Worm (Caenorhabditis elegans) whole organism, young adult: ENCODE measurements around the gene C03B1.9.
A peak's percentile ranks its signal among the peaks of the same experiment; 100 is the strongest.

Experiments used
- F10E7.11 ChIP-seq: sonication (generic microtip); optimal IDR thresholded peaks from 2 replicates; lab custom pipeline; 2017; ENCODE audit warnings: mild to moderate bottlenecking, missing genetic modification characterization, moderate library complexity, missing compliant biosample characterization
- F22D6.2 ChIP-seq: sonication (generic microtip); optimal IDR thresholded peaks from 2 replicates; lab custom pipeline; 2016; ENCODE audit warnings: mild to moderate bottlenecking, missing genetic modification characterization, missing compliant biosample characterization
- T07F8.4 ChIP-seq: sonication (generic microtip); optimal IDR thresholded peaks from 2 replicates; lab custom pipeline; 2016; ENCODE audit warnings: mild to moderate bottlenecking, missing genetic modification characterization, moderate library complexity, missing compliant biosample characterization
- Y95B8A.8 ChIP-seq: fragments of 200-800 bp; sonication (Bioruptor generic); IDR thresholded peaks from 2 replicates; pipeline ENCODE4 v1.3.6; 2022; ENCODE audit warnings: missing genetic modification reagents, missing genetic modification characterization, missing compliant biosample characterization
- ZK185.1 ChIP-seq: sonication (generic microtip); optimal IDR thresholded peaks from 2 replicates; lab custom pipeline; 2016; ENCODE audit warnings: mild to moderate bottlenecking, missing genetic modification characterization, missing compliant biosample characterization; ENCODE audit not compliant: poor library complexity, severe bottlenecking
- akir-1 ChIP-seq: fragments of 200-800 bp; sonication (Bioruptor generic); optimal IDR thresholded peaks from 2 replicates; lab custom pipeline; 2018; ENCODE audit warnings: mild to moderate bottlenecking, missing genetic modification characterization, moderate library complexity, missing compliant biosample characterization
- aptf-3 ChIP-seq: fragments of 200-800 bp; sonication (Bioruptor generic); IDR thresholded peaks from 2 replicates; pipeline ENCODE4 v1.3.6; 2022; ENCODE audit warnings: missing genetic modification characterization, missing compliant biosample characterization
- atf-7 ChIP-seq: sonication (generic microtip); optimal IDR thresholded peaks from 2 replicates; lab custom pipeline; 2017; ENCODE audit warnings: mild to moderate bottlenecking, missing genetic modification characterization, missing compliant biosample characterization
- attf-5 ChIP-seq: fragments of 200-800 bp; sonication (Bioruptor generic); optimal IDR thresholded peaks from 2 replicates; lab custom pipeline; 2018; ENCODE audit warnings: mild to moderate bottlenecking, missing genetic modification characterization, missing compliant biosample characterization
- attf-6 ChIP-seq: fragments of 200-800 bp; sonication (Bioruptor generic); IDR thresholded peaks from 2 replicates; pipeline ENCODE4 v1.3.6; 2022; ENCODE audit warnings: missing genetic modification reagents, missing genetic modification characterization, missing compliant biosample characterization
- ceh-100 ChIP-seq: fragments of 200-800 bp; sonication (Bioruptor generic); IDR thresholded peaks from 2 replicates; pipeline ENCODE4 v1.3.6; 2022; ENCODE audit warnings: missing genetic modification reagents, missing genetic modification characterization, missing compliant biosample characterization
- ceh-58 ChIP-seq: fragments of 200-800 bp; sonication (Bioruptor generic); IDR thresholded peaks from 2 replicates; pipeline ENCODE4 v1.3.6; 2022; ENCODE audit warnings: missing genetic modification characterization, missing compliant biosample characterization
- ceh-79 ChIP-seq: sonication (generic microtip); optimal IDR thresholded peaks from 2 replicates; lab custom pipeline; 2017; ENCODE audit warnings: mild to moderate bottlenecking, missing genetic modification characterization, missing compliant biosample characterization
- ceh-91 ChIP-seq: fragments of 200-800 bp; sonication (Bioruptor generic); IDR thresholded peaks from 2 replicates; pipeline ENCODE4 v1.3.6; 2022; ENCODE audit warnings: missing genetic modification reagents, missing genetic modification characterization, missing compliant biosample characterization
- dpff-1 ChIP-seq: sonication (generic microtip); optimal IDR thresholded peaks from 2 replicates; lab custom pipeline; 2017; ENCODE audit warnings: mild to moderate bottlenecking, missing genetic modification characterization, missing compliant biosample characterization
- dpl-1 ChIP-seq: fragments of 150-350 bp; optimal IDR thresholded peaks from 2 replicates; lab custom pipeline; 2014; ENCODE audit warnings: missing biosample characterization, missing genetic modification reagents, missing genetic modification characterization
- egl-44 ChIP-seq: fragments of 200-800 bp; sonication (Bioruptor generic); IDR thresholded peaks from 2 replicates; pipeline ENCODE4 v1.3.6; 2022; ENCODE audit warnings: missing genetic modification reagents, missing genetic modification characterization, missing compliant biosample characterization
- hlh-12 ChIP-seq: sonication (generic microtip); optimal IDR thresholded peaks from 2 replicates; lab custom pipeline; 2016; ENCODE audit warnings: missing genetic modification characterization, missing compliant biosample characterization
- hmg-1.2 ChIP-seq: fragments of 200-800 bp; sonication (Bioruptor generic); IDR thresholded peaks from 2 replicates; pipeline ENCODE4 v1.3.6; 2022; ENCODE audit warnings: missing genetic modification reagents, missing genetic modification characterization, missing compliant biosample characterization
- let-526 ChIP-seq: fragments of 200-800 bp; sonication (Bioruptor generic); IDR thresholded peaks from 2 replicates; pipeline ENCODE4 v1.3.6; 2022; ENCODE audit warnings: missing genetic modification reagents, missing genetic modification characterization, missing compliant biosample characterization
- let-607 ChIP-seq, 2 experiments: fragments of 200-800 bp in 1 of 2; sonication (Bioruptor generic) in 1 of 2; sonication (generic microtip) in 1 of 2; optimal IDR thresholded peaks; 2 replicates each; lab custom pipeline; 2016 to 2018; ENCODE audit warnings: mild to moderate bottlenecking in 2 of 2, missing compliant biosample characterization in 2 of 2, missing genetic modification characterization in 2 of 2, moderate library complexity in 2 of 2, missing genotype in 1 of 2
- lin-26 ChIP-seq: fragments of 200-800 bp; sonication (Bioruptor generic); IDR thresholded peaks from 2 replicates; pipeline ENCODE4 v1.3.6; 2022; ENCODE audit warnings: missing genetic modification reagents, missing genetic modification characterization, missing compliant biosample characterization
- lir-1 ChIP-seq: fragments of 200-800 bp; sonication (Bioruptor generic); conservative IDR thresholded peaks from 2 replicates; pipeline ENCODE4 v1.3.6; 2022; ENCODE audit warnings: missing genetic modification reagents, missing genetic modification characterization, missing compliant biosample characterization
- lsy-27 ChIP-seq: sonication (generic microtip); optimal IDR thresholded peaks from 2 replicates; lab custom pipeline; 2017; ENCODE audit warnings: missing genetic modification characterization, mild to moderate bottlenecking, missing compliant biosample characterization, antibody characterized with exemption, missing genotype, borderline replicate concordance; ENCODE audit not compliant: insufficient read depth
- madf-10 ChIP-seq: sonication (generic microtip); optimal IDR thresholded peaks from 2 replicates; lab custom pipeline; 2016; ENCODE audit warnings: mild to moderate bottlenecking, missing genetic modification characterization, missing compliant biosample characterization
- mxl-1 ChIP-seq: sonication (generic microtip); optimal IDR thresholded peaks from 2 replicates; lab custom pipeline; 2016; ENCODE audit warnings: missing genetic modification characterization, missing compliant biosample characterization
- nfya-2 ChIP-seq: fragments of 200-800 bp; sonication (Bioruptor generic); IDR thresholded peaks from 2 replicates; pipeline ENCODE4 v1.3.6; 2022; ENCODE audit warnings: missing genetic modification reagents, missing genetic modification characterization, missing compliant biosample characterization
- nfyb-1 ChIP-seq: fragments of 200-800 bp; sonication (Bioruptor generic); IDR thresholded peaks from 2 replicates; pipeline ENCODE4 v1.3.6; 2022; ENCODE audit warnings: missing genetic modification reagents, missing genetic modification characterization, missing compliant biosample characterization
- nhr-80 ChIP-seq: sonication (generic microtip); optimal IDR thresholded peaks from 2 replicates; lab custom pipeline; 2016; ENCODE audit warnings: missing genetic modification characterization, missing compliant biosample characterization
- pbrm-1 ChIP-seq: fragments of 200-800 bp; sonication (Bioruptor generic); IDR thresholded peaks from 2 replicates; pipeline ENCODE4 v1.3.6; 2022; ENCODE audit warnings: missing genetic modification reagents, missing genetic modification characterization, missing compliant biosample characterization
- sea-2 ChIP-seq: fragments of 200-800 bp; sonication (Bioruptor generic); IDR thresholded peaks from 2 replicates; pipeline ENCODE4 v1.3.6; 2022; ENCODE audit warnings: missing genetic modification characterization, missing compliant biosample characterization
- snpc-1.1 ChIP-seq: sonication (generic microtip); optimal IDR thresholded peaks from 2 replicates; lab custom pipeline; 2017; ENCODE audit warnings: missing genetic modification characterization, mild to moderate bottlenecking, missing compliant biosample characterization, antibody characterized with exemption, moderate library complexity, missing genotype, missing genetic modification reagents; ENCODE audit not compliant: insufficient read depth
- snpc-1.3 ChIP-seq: sonication (generic microtip); optimal IDR thresholded peaks from 2 replicates; lab custom pipeline; 2017; ENCODE audit warnings: missing genetic modification characterization, mild to moderate bottlenecking, missing compliant biosample characterization, antibody characterized with exemption, moderate library complexity, missing genotype, missing genetic modification reagents; ENCODE audit not compliant: insufficient read depth
- snpc-3.4 ChIP-seq: sonication (generic microtip); optimal IDR thresholded peaks from 2 replicates; lab custom pipeline; 2017; ENCODE audit warnings: missing genetic modification characterization, mild to moderate bottlenecking, missing compliant biosample characterization, antibody characterized with exemption, moderate library complexity, missing genotype, missing genetic modification reagents
- snpc-4 ChIP-seq, 5 experiments: fragments of 150-350 bp in 1 of 5; sonication (generic microtip) in 4 of 5; optimal IDR thresholded peaks; 2 replicates each; lab custom pipeline; 2014 to 2018; ENCODE audit warnings: missing genetic modification characterization in 5 of 5, missing biosample characterization in 3 of 5, antibody characterized with exemption in 2 of 5, mild to moderate bottlenecking in 2 of 5, missing compliant biosample characterization in 2 of 5, missing genotype in 2 of 5, moderate library complexity in 2 of 5, missing genetic modification reagents in 1 of 5
- somi-1 ChIP-seq: fragments of 200-800 bp; sonication (Bioruptor generic); optimal IDR thresholded peaks from 2 replicates; lab custom pipeline; 2018; ENCODE audit warnings: mild to moderate bottlenecking, missing genetic modification characterization, missing compliant biosample characterization
- tbp1 ChIP-seq: fragments of 200-800 bp; sonication (Bioruptor generic); optimal IDR thresholded peaks from 2 replicates; lab custom pipeline; 2018; ENCODE audit warnings: mild to moderate bottlenecking, missing genetic modification characterization, missing compliant biosample characterization
- ztf-18 ChIP-seq: sonication (generic microtip); optimal IDR thresholded peaks from 2 replicates; lab custom pipeline; 2016; ENCODE audit warnings: missing genotype, mild to moderate bottlenecking, missing genetic modification characterization, missing compliant biosample characterization
- ztf-3 ChIP-seq: fragments of 200-800 bp; sonication (Bioruptor generic); optimal IDR thresholded peaks from 2 replicates; lab custom pipeline; 2018; ENCODE audit warnings: mild to moderate bottlenecking, missing genetic modification characterization, missing compliant biosample characterization

Gene C03B1.9

ce11 chrX:6371192-6372116 is 24.5 kb upstream of the C03B1.9 start (continued):
- TF ChIP-seq lsy-27 (peak; percentile 13), snpc-1.1 (tag; lab: Kevin White, UChicago) (peak; percentile 5), T07F8.4 (tag; lab: Kevin White, UChicago) (peak; percentile 61), atf-7 (peak; percentile 10), egl-44 (peak; percentile 78; the same call in 1 of the 2 replicates), ztf-3 (peak; percentile 32), snpc-1.3 (tag; lab: Kevin White, UChicago) (peak; percentile 85), nfya-2 (GFP tag; lab: Robert Waterston, UW) (no peak), snpc-3.4 (tag; lab: Kevin White, UChicago) (peak; percentile 39), let-607 (tag; optimal IDR thresholded peaks at IDR 0.05; lab: Kevin White, UChicago) (peak; percentile 39 to 67), ceh-79 (tag; lab: Kevin White, UChicago) (peak; percentile 63), dpff-1 (tag; lab: Kevin White, UChicago) (no peak), akir-1 (GFP tag; lab: Kevin White, UChicago) (peak; percentile 9), attf-5 (GFP tag; lab: Kevin White, UChicago) (peak; percentile 42), lir-1 (GFP tag; lab: Robert Waterston, UW) (peak; percentile 35), ceh-58 (GFP tag; lab: Robert Waterston, UW) (0 out of 2 replicates have a peak, but pooled peaks have one; percentile 84), attf-6 (GFP tag; lab: Robert Waterston, UW) (no peak), tbp1 (GFP tag; lab: Kevin White, UChicago) (peak; percentile 97), nfyb-1 (GFP tag; lab: Robert Waterston, UW) (peak; percentile 88), F10E7.11 (tag; lab: Kevin White, UChicago) (peak; percentile 26), somi-1 (peak; percentile 58), pbrm-1 (GFP tag; lab: Robert Waterston, UW) (peak; percentile 85), dpl-1 (GFP tag; lab: Kevin White, UChicago) (no peak), madf-10 (tag; lab: Kevin White, UChicago) (peak; percentile 71), ceh-91 (GFP tag; lab: Robert Waterston, UW) (no peak), nhr-80 (tag; lab: Kevin White, UChicago) (peak; percentile 13), hlh-12 (tag; lab: Kevin White, UChicago) (peak; percentile 41), let-526 (GFP tag; lab: Robert Waterston, UW) (peak; percentile 53; the same call in 1 of the 2 replicates), mxl-1 (tag; lab: Kevin White, UChicago) (peak; percentile 56), aptf-3 (GFP tag; lab: Robert Waterston, UW) (peak; percentile 75; the same call in 1 of the 2 replicates), ztf-18 (tag; lab: Kevin White, UChicago) (peak; percentile 62), ZK185.1 (tag; lab: Kevin White, UChicago) (peak; percentile 67), snpc-4 (GFP tag; optimal IDR thresholded peaks at IDR 0.05; lab: Kevin White, UChicago) (peak; percentile 48), snpc-4 (tag; optimal IDR thresholded peaks at IDR 0.05; lab: Kevin White, UChicago) (peak in 3 of 4 experiments; percentile 7 to 71 (median 49)), ceh-100 (GFP tag; lab: Robert Waterston, UW) (peak; percentile 21; the same call in 1 of the 2 replicates), Y95B8A.8 (GFP tag; lab: Robert Waterston, UW) (no peak), F22D6.2 (tag; lab: Kevin White, UChicago) (no peak), hmg-1.2 (peak; percentile 85), sea-2 (GFP tag; lab: Robert Waterston, UW) (no peak), lin-26 (GFP tag; lab: Robert Waterston, UW) (peak; percentile 89; the same call in 1 of the 2 replicates)
